4 worm cellular contexts compared by ENCODE assay signal in the genomic region with DNA sequence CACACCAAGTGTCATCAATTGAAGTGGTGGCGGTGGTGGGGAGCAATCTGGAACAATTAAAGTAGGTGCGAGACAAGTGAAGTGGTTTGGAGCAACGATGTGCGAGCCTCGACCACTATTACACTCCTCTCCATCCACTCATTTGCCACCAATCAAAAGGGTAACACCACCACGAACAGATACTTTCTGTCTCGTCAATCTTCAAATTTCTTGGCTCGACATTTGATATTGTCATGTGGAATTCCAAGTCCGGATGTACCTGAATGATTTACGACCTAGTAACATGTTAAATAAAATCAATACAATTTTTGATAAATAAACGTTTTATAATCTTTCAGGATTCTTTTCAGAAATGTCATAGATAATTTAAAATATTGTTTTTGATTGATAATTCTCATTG.
A peak's percentile ranks its signal among the peaks of the same experiment; 100 is the strongest.
TF ChIP-seq lines count a peak whose summit lies in the region.

A gene (minus strand): TSS at position 101 of the 400 bp plus-strand sequence.

TF ChIP-seq in whole organism, L1 larva, 84 proteins besides CTCF, POLR2A, EP300 and RAD21:
- TF ChIP-seq efl-3 (GFP tag; optimal IDR thresholded peaks at IDR 0.05; lab: Kevin White, UChicago) (no peak), nhr-77 (tag; optimal IDR thresholded peaks at IDR 0.05; lab: Kevin White, UChicago) (no peak), sup-37 (GFP tag; optimal IDR thresholded peaks at IDR 0.05; lab: Kevin White, UChicago) (no peak), rnt-1 (tag; optimal IDR thresholded peaks at IDR 0.05; lab: Kevin White, UChicago) (peak; percentile 17)

TF ChIP-seq in whole organism, late embryonic, 69 proteins besides CTCF, POLR2A, EP300 and RAD21:
- TF ChIP-seq pag-3 (tag; optimal IDR thresholded peaks at IDR 0.05; lab: Kevin White, UChicago; ENCODE audit: borderline replicate concordance) (no peak), unc-55 (GFP tag; optimal IDR thresholded peaks at IDR 0.05; lab: Kevin White, UChicago) (peak; percentile 3)

TF ChIP-seq in whole organism, mixed stage, embryonic, 35 proteins besides CTCF, POLR2A, EP300 and RAD21:
- TF ChIP-seq ceh-83 (GFP tag; optimal IDR thresholded peaks at IDR 0.05; lab: Kevin White, UChicago) (no peak), unc-62 (GFP tag; optimal IDR thresholded peaks at IDR 0.05; lab: Kevin White, UChicago) (peak; percentile 11), nhr-2 (tag; optimal IDR thresholded peaks at IDR 0.05; lab: Kevin White, UChicago) (peak; percentile 45)

TF ChIP-seq in whole organism, young adult, 124 proteins besides CTCF, POLR2A, EP300 and RAD21:
- TF ChIP-seq ceh-27 (GFP tag; optimal IDR thresholded peaks at IDR 0.05; lab: Kevin White, UChicago) = peak; percentile 29
- TF ChIP-seq lir-1 (GFP tag; conservative IDR thresholded peaks at IDR 0.05; lab: Robert Waterston, UW) = no peak
